Worm (Caenorhabditis elegans): ENCODE data around the gene C06A6.4.

The C06A6.4 gene

ce11 chrIV:7789521-7789949, 39.6 kb downstream of the C06A6.4 start, which contains the start of gene imp-3 (continued):
- TF ChIP-seq ztf-22 (GFP tag; optimal IDR thresholded peaks at IDR 0.05) (no peak), mcd-1 (GFP tag; IDR thresholded peaks at IDR 0.05) (peak; percentile 73), F55B11.4 (tag; optimal IDR thresholded peaks at IDR 0.05; ENCODE audit: borderline replicate concordance, insufficient read depth) (no peak), ceh-58 (GFP tag; IDR thresholded peaks at IDR 0.05) (0 out of 2 replicates have a peak, but pooled peaks have one; percentile 10), snpc-1.1 (tag; optimal IDR thresholded peaks at IDR 0.05; ENCODE audit: insufficient read depth) (peak; percentile 19), tbx-9 (tag; optimal IDR thresholded peaks at IDR 0.05; ENCODE audit: borderline replicate concordance) (peak; percentile 64), lin-54 (GFP tag; optimal IDR thresholded peaks at IDR 0.05) (peak; percentile 43), B0019.2 (GFP tag; conservative IDR thresholded peaks at IDR 0.05) (no peak), rcor-1 (GFP tag; IDR thresholded peaks at IDR 0.05) (peak; percentile 46; the same call in 1 of the 2 replicates), ceh-91 (GFP tag; IDR thresholded peaks at IDR 0.05) (peak; percentile 15; the same call in 1 of the 2 replicates), dpff-1 (tag; optimal IDR thresholded peaks at IDR 0.05) (peak; percentile 7), attf-6 (GFP tag; IDR thresholded peaks at IDR 0.05) (no peak; the same call in 1 of the 2 replicates), ets-4 (GFP tag; optimal IDR thresholded peaks at IDR 0.05) (no peak), ZK185.1 (tag; optimal IDR thresholded peaks at IDR 0.05; ENCODE audit: poor library complexity, severe bottlenecking) (peak; percentile 12), lir-1 (GFP tag; conservative IDR thresholded peaks at IDR 0.05) (0 out of 2 replicates have a peak, but pooled peaks have one; percentile 22), madf-10 (tag; optimal IDR thresholded peaks at IDR 0.05) (peak; percentile 45), him-1 (tag; optimal IDR thresholded peaks at IDR 0.05) (no peak), pha-4 (tag; optimal IDR thresholded peaks at IDR 0.05) (peak; percentile 71), Y53F4B.3 (GFP tag; IDR thresholded peaks at IDR 0.05) (no peak), hlh-12 (tag; optimal IDR thresholded peaks at IDR 0.05) (no peak), tlf-1 (GFP tag; optimal IDR thresholded peaks at IDR 0.05) (peak; percentile 53), lin-26 (GFP tag; IDR thresholded peaks at IDR 0.05) (peak; percentile 77), ztf-26 (tag; optimal IDR thresholded peaks at IDR 0.05) (no peak), bed-1 (GFP tag; IDR thresholded peaks at IDR 0.05) (no peak), ztf-6 (GFP tag; IDR thresholded peaks at IDR 0.05) (no peak), B0035.1 (tag; optimal IDR thresholded peaks at IDR 0.05) (no peak), nhr-80 (tag; optimal IDR thresholded peaks at IDR 0.05) (peak; percentile 22), F10E7.11 (tag; optimal IDR thresholded peaks at IDR 0.05) (peak; percentile 69), snpc-4 (GFP tag; optimal IDR thresholded peaks at IDR 0.05) (no peak), snpc-4 (tag; optimal IDR thresholded peaks at IDR 0.05) (peak in 2 of 4 experiments; percentile 27 to 44), Y95B8A.8 (GFP tag; IDR thresholded peaks at IDR 0.05) (peak; percentile 66; the same call in 1 of the 2 replicates), T07F8.4 (tag; optimal IDR thresholded peaks at IDR 0.05) (no peak), ama-1 (optimal IDR thresholded peaks at IDR 0.05) (peak; percentile 95), ama-1 (GFP tag; optimal IDR thresholded peaks at IDR 0.05) (peak; percentile 51 to 81), nhr-179 (tag; optimal IDR thresholded peaks at IDR 0.05) (no peak), unc-130 (GFP tag; optimal IDR thresholded peaks at IDR 0.05) (peak; percentile 11), mxl-1 (tag; optimal IDR thresholded peaks at IDR 0.05) (no peak), fkh-3 (tag; optimal IDR thresholded peaks at IDR 0.05) (no peak), mel-28 (tag; optimal IDR thresholded peaks at IDR 0.05; ENCODE audit: borderline replicate concordance) (no peak), sdz-38 (tag; optimal IDR thresholded peaks at IDR 0.05) (no peak)

ce11 chrIV:7785506-7786065, 43.5 kb downstream of the C06A6.4 start, which contains the start of gene tag-322:
TSS of gene tag-322 (minus strand) at chrIV:7785556.
- TF ChIP-seq mcd-1 (GFP tag; IDR thresholded peaks at IDR 0.05) (peak; percentile 93), snpc-4 (GFP tag; optimal IDR thresholded peaks at IDR 0.05) (no peak), snpc-4 (tag; optimal IDR thresholded peaks at IDR 0.05) (peak in 2 of 4 experiments; percentile 19 to 42), let-607 (tag; optimal IDR thresholded peaks at IDR 0.05) (no peak), mes-4 (tag; optimal IDR thresholded peaks at IDR 0.05) (no peak), hmg-1.2 (GFP tag; IDR thresholded peaks at IDR 0.05) (0 out of 2 replicates have a peak, but pooled peaks have one; percentile 6), efl-1 (GFP tag; optimal IDR thresholded peaks at IDR 0.05) (no peak), pbrm-1 (GFP tag; IDR thresholded peaks at IDR 0.05) (0 out of 2 replicates have a peak, but pooled peaks have one; percentile 30), lin-35 (GFP tag; optimal IDR thresholded peaks at IDR 0.05) (peak in 1 of 3 experiments; percentile 62), tbp1 (GFP tag; optimal IDR thresholded peaks at IDR 0.05) (peak; percentile 16), ceh-27 (GFP tag; optimal IDR thresholded peaks at IDR 0.05) (peak; percentile 1), lsl-1 (GFP tag; optimal IDR thresholded peaks at IDR 0.05) (peak; percentile 19)
